Worm (Caenorhabditis elegans) whole organism, L2 larva: Measurements from ENCODE around the gene pes-10.

Experiments
- F13H6.1 ChIP-seq: sonication (generic microtip); optimal IDR thresholded peaks from 2 replicates; lab custom pipeline; 2016; ENCODE audit warnings: missing genetic modification characterization, missing compliant biosample characterization
- elt-3 ChIP-seq: sonication (generic microtip); optimal IDR thresholded peaks from 2 replicates; lab custom pipeline; 2017; ENCODE audit warnings: missing biosample characterization, missing genetic modification characterization
- lin-39 ChIP-seq: fragments of 150-350 bp; optimal IDR thresholded peaks from 2 replicates; lab custom pipeline; 2014; ENCODE audit warnings: missing biosample characterization, missing genetic modification reagents, missing genetic modification characterization
- lsy-2 ChIP-seq, 2 experiments: fragments of 150-350 bp in 1 of 2; sonication (generic microtip) in 1 of 2; optimal IDR thresholded peaks; 2 replicates each; lab custom pipeline; 2014 to 2017; ENCODE audit warnings: missing biosample characterization in 2 of 2, missing genetic modification characterization in 2 of 2
- mdl-1 ChIP-seq, 2 experiments: fragments of 150-350 bp in 1 of 2; sonication (generic microtip) in 1 of 2; optimal IDR thresholded peaks; 2 replicates each; lab custom pipeline; 2017; ENCODE audit warnings: missing biosample characterization in 2 of 2, missing genetic modification characterization in 2 of 2
- zag-1 ChIP-seq: fragments of 150-350 bp; optimal IDR thresholded peaks from 2 replicates; lab custom pipeline; 2014; ENCODE audit warnings: missing biosample characterization, missing genetic modification characterization
- ztf-11 ChIP-seq: sonication (generic microtip); optimal IDR thresholded peaks from 2 replicates; lab custom pipeline; 2017; ENCODE audit warnings: missing biosample characterization, missing genetic modification characterization
- ztf-4 ChIP-seq: fragments of 150-350 bp; optimal IDR thresholded peaks from 2 replicates; lab custom pipeline; 2014; ENCODE audit warnings: missing biosample characterization, missing genetic modification characterization

DNA sequence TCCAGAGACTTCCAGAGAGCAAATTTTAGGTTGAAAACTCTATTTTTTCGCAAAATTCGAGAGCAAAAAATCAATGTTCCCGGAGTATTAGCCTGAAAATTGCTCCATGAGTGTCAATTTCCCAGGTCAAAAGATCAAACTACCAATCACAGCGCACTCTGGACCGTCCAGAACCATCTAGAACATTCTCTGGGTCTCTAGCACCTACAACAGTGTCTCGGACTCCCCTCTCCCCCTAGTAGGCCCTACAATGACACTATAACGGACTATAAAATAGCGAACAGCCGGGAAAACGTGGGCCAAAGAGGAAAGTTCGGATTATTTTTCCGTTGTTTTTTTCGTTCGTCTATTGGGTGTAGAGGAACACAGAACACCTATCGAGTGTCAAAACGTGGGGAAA is 48.3 kb downstream of the pes-10 start:
- TF ChIP-seq lin-39 (tag; lab: Kevin White, UChicago) (no peak), zag-1 (tag; lab: Kevin White, UChicago) (no peak), ztf-4 (no peak), lsy-2 (tag; optimal IDR thresholded peaks at IDR 0.05; lab: Kevin White, UChicago) (no peak), ztf-11 (tag; lab: Kevin White, UChicago) (no peak), F13H6.1 (tag; lab: Kevin White, UChicago) (no peak), mdl-1 (tag; optimal IDR thresholded peaks at IDR 0.05; lab: Kevin White, UChicago) (no peak), elt-3 (tag; lab: Kevin White, UChicago) (no peak)
